Worm (Caenorhabditis elegans): ENCODE results near the gene srd-36.

- no peak for TF ChIP-seq klf-2 (GFP tag; conservative IDR thresholded peaks at IDR 0.05)
- TF ChIP-seq ref-1 (GFP tag; conservative IDR thresholded peaks at IDR 0.05): no peak
- TF ChIP-seq ztf-23 (GFP tag; IDR thresholded peaks at IDR 0.05): no peak
- no peak for TF ChIP-seq med-1 (GFP tag; optimal IDR thresholded peaks at IDR 0.05; ENCODE audit: insufficient read depth)
- TF ChIP-seq tab-1 (GFP tag; IDR thresholded peaks at IDR 0.05): no peak
- no peak for TF ChIP-seq ztf-29 (GFP tag; IDR thresholded peaks at IDR 0.05)
- no peak for TF ChIP-seq flt-1 (GFP tag; IDR thresholded peaks at IDR 0.05)
- no peak for TF ChIP-seq T22C8.4 (GFP tag; IDR thresholded peaks at IDR 0.05)
- no peak for TF ChIP-seq cog-1 (tag; optimal IDR thresholded peaks at IDR 0.05)
Observed at ce11 chrX:13315093-13315492, 20.5 kb upstream of the srd-36 start.

Data from whole organism, midembryonic.